Fruit fly (Drosophila melanogaster) whole organism, pupa: ENCODE results near the gene Pif1.

Experiments
- CG10348 ChIP-seq: fragments of 200-800 bp; sonication (Bioruptor generic); IDR thresholded peaks from 2 replicates; pipeline ENCODE4 v1.3.6; 2022; ENCODE audit warnings: missing biosample characterization, missing genetic modification characterization
- CG12605 ChIP-seq: fragments of 200-800 bp; sonication (Bioruptor generic); IDR thresholded peaks from 2 replicates; pipeline ENCODE4 v1.3.6; 2022; ENCODE audit warnings: missing biosample characterization, missing genetic modification characterization
- CG13204 ChIP-seq: fragments of 200-800 bp; sonication (Bioruptor generic); optimal IDR thresholded peaks from 2 replicates; lab custom pipeline; 2018; ENCODE audit warnings: missing biosample characterization, mild to moderate bottlenecking, missing genetic modification characterization, moderate library complexity
- CG17806 ChIP-seq: fragments of 200-800 bp; sonication (Bioruptor generic); optimal IDR thresholded peaks from 2 replicates; lab custom pipeline; 2018; ENCODE audit warnings: missing biosample characterization, mild to moderate bottlenecking, missing genetic modification characterization, moderate library complexity
- CG34367 ChIP-seq: fragments of 200-800 bp; sonication (Bioruptor generic); optimal IDR thresholded peaks from 2 replicates; lab custom pipeline; 2018; ENCODE audit warnings: missing biosample characterization, mild to moderate bottlenecking, missing genetic modification characterization
- CG4496 ChIP-seq: fragments of 200-800 bp; sonication (Bioruptor generic); IDR thresholded peaks from 3 replicates; pipeline ENCODE4 v1.3.6; 2022; ENCODE audit warnings: missing biosample characterization, missing genetic modification characterization
- CG8301 ChIP-seq: fragments of 200-800 bp; sonication (Bioruptor generic); optimal IDR thresholded peaks from 2 replicates; lab custom pipeline; 2018; ENCODE audit warnings: missing biosample characterization, mild to moderate bottlenecking, missing genetic modification characterization
- EcR ChIP-seq: fragments of 200-800 bp; sonication (Bioruptor generic); optimal IDR thresholded peaks from 3 replicates; lab custom pipeline; 2019; ENCODE audit warnings: missing biosample characterization, missing genetic modification characterization, mild to moderate bottlenecking, moderate library complexity, missing genetic modification reagents
- Pif1A ChIP-seq: fragments of 200-800 bp; sonication (Bioruptor generic); optimal IDR thresholded peaks from 3 replicates; lab custom pipeline; 2016; ENCODE audit warnings: missing biosample characterization, missing genetic modification characterization
- gl ChIP-seq: fragments of 200-800 bp; sonication (Bioruptor generic); optimal IDR thresholded peaks from 2 replicates; lab custom pipeline; 2018; ENCODE audit warnings: missing biosample characterization, mild to moderate bottlenecking, missing genetic modification characterization

DNA sequence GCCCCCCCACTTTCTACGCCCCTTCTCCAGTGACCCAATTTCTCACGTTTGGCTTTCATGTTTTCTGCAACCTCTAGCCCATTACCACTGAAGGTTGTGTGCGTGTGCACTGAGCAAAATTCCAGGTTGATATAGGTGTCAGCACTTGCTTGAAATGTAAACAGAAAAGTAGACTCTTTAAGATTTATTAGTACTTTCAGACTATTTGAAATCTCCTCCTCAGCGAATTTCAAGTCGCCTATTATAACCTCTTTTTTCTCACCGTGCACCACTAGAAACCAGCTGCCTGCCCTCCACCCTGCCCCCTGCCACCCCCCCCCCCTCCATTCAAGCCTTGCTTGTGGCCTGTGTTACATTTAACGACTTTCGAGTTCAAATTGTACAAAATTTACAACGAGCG lies 34.7 kb downstream of the Pif1 start:
- TF ChIP-seq CG4496: peak; percentile 72; the same call in 2 of the 3 replicates
- TF ChIP-seq CG17806: no peak
- no peak for TF ChIP-seq CG12605
- TF ChIP-seq Pif1A (GFP tag; lab: Kevin White, UChicago): no peak
- TF ChIP-seq CG13204 (GFP tag; lab: Kevin White, UChicago): no peak
- no peak for TF ChIP-seq CG34367 (tag; lab: Kevin White, UChicago)
- no peak for TF ChIP-seq CG10348 (GFP tag; lab: Robert Waterston, UW)
- TF ChIP-seq EcR (GFP tag; lab: Kevin White, UChicago): no peak
- no peak for TF ChIP-seq gl (tag; lab: Kevin White, UChicago)
- TF ChIP-seq CG8301 (tag; lab: Kevin White, UChicago): peak; percentile 3
